Worm (Caenorhabditis elegans) whole organism, young adult: ENCODE measurements around the gene faah-5.
A peak's percentile ranks its signal among the peaks of the same experiment; 100 is the strongest.

Experiments used
- B0336.3 ChIP-seq: fragments of 200-800 bp; sonication (Bioruptor generic); IDR thresholded peaks from 2 replicates; pipeline ENCODE4 v1.3.6; 2022; ENCODE audit warnings: missing genetic modification characterization, missing compliant biosample characterization
- C06A6.2 ChIP-seq: fragments of 200-800 bp; sonication (Bioruptor generic); conservative IDR thresholded peaks from 2 replicates; pipeline ENCODE4 v1.3.6; 2022; ENCODE audit warnings: missing genetic modification characterization, missing compliant biosample characterization
- D2030.7 ChIP-seq: fragments of 200-800 bp; sonication (Bioruptor generic); IDR thresholded peaks from 2 replicates; pipeline ENCODE4 v1.3.6; 2022; ENCODE audit warnings: missing genetic modification reagents, missing genetic modification characterization, missing compliant biosample characterization
- F22D6.2 ChIP-seq: sonication (generic microtip); optimal IDR thresholded peaks from 2 replicates; lab custom pipeline; 2016; ENCODE audit warnings: mild to moderate bottlenecking, missing genetic modification characterization, missing compliant biosample characterization
- F37B4.10 ChIP-seq: fragments of 200-800 bp; sonication (Bioruptor generic); IDR thresholded peaks from 2 replicates; pipeline ENCODE4 v1.3.6; 2022; ENCODE audit warnings: missing genetic modification characterization, missing compliant biosample characterization
- F57A8.1 ChIP-seq: fragments of 200-800 bp; sonication (Bioruptor generic); optimal IDR thresholded peaks from 2 replicates; lab custom pipeline; 2018; ENCODE audit warnings: mild to moderate bottlenecking, missing genetic modification characterization, moderate library complexity, missing compliant biosample characterization
- T26A5.8 ChIP-seq: sonication (generic microtip); optimal IDR thresholded peaks from 2 replicates; lab custom pipeline; 2016; ENCODE audit warnings: missing genetic modification characterization, missing compliant biosample characterization
- Y56A3A.18 ChIP-seq: fragments of 200-800 bp; sonication (Bioruptor generic); IDR thresholded peaks from 2 replicates; pipeline ENCODE4 v1.3.6; 2022; ENCODE audit warnings: missing genetic modification reagents, missing genetic modification characterization, missing compliant biosample characterization
- Y95B8A.8 ChIP-seq: fragments of 200-800 bp; sonication (Bioruptor generic); IDR thresholded peaks from 2 replicates; pipeline ENCODE4 v1.3.6; 2022; ENCODE audit warnings: missing genetic modification reagents, missing genetic modification characterization, missing compliant biosample characterization
- ZK185.1 ChIP-seq: sonication (generic microtip); optimal IDR thresholded peaks from 2 replicates; lab custom pipeline; 2016; ENCODE audit warnings: mild to moderate bottlenecking, missing genetic modification characterization, missing compliant biosample characterization; ENCODE audit not compliant: poor library complexity, severe bottlenecking
- aptf-2 ChIP-seq: fragments of 200-800 bp; sonication (Bioruptor generic); conservative IDR thresholded peaks from 2 replicates; pipeline ENCODE4 v1.3.6; 2022; ENCODE audit warnings: missing genetic modification reagents, missing genetic modification characterization, missing compliant biosample characterization
- ccch-3 ChIP-seq: fragments of 200-800 bp; sonication (Bioruptor generic); optimal IDR thresholded peaks from 2 replicates; lab custom pipeline; 2018; ENCODE audit warnings: mild to moderate bottlenecking, missing genetic modification characterization, missing compliant biosample characterization
- dox-1 ChIP-seq: fragments of 200-800 bp; sonication (Bioruptor generic); IDR thresholded peaks from 2 replicates; pipeline ENCODE4 v1.3.6; 2022; ENCODE audit warnings: missing genetic modification reagents, missing genetic modification characterization, missing compliant biosample characterization
- efl-1 ChIP-seq: fragments of 150-350 bp; optimal IDR thresholded peaks from 2 replicates; lab custom pipeline; 2014; ENCODE audit warnings: missing biosample characterization, missing genetic modification reagents, missing genetic modification characterization
- egrh-3 ChIP-seq: fragments of 200-800 bp; sonication (Bioruptor generic); IDR thresholded peaks from 2 replicates; pipeline ENCODE4 v1.3.6; 2022; ENCODE audit warnings: missing genetic modification reagents, missing genetic modification characterization, missing compliant biosample characterization
- ets-4 ChIP-seq: fragments of 200-800 bp; sonication (Bioruptor generic); optimal IDR thresholded peaks from 2 replicates; lab custom pipeline; 2018; ENCODE audit warnings: mild to moderate bottlenecking, missing genetic modification characterization, missing compliant biosample characterization
- him-1 ChIP-seq: sonication (generic microtip); optimal IDR thresholded peaks from 2 replicates; lab custom pipeline; 2016; ENCODE audit warnings: missing genotype, missing genetic modification reagents, missing genetic modification characterization, missing compliant biosample characterization
- hlh-12 ChIP-seq: sonication (generic microtip); optimal IDR thresholded peaks from 2 replicates; lab custom pipeline; 2016; ENCODE audit warnings: missing genetic modification characterization, missing compliant biosample characterization
- hlh-26 ChIP-seq: fragments of 200-800 bp; sonication (Bioruptor generic); conservative IDR thresholded peaks from 2 replicates; pipeline ENCODE4 v1.3.6; 2022; ENCODE audit warnings: missing genetic modification reagents, missing genetic modification characterization, missing compliant biosample characterization
- hsf-1 ChIP-seq: fragments of 200-800 bp; sonication (Bioruptor generic); IDR thresholded peaks from 2 replicates; pipeline ENCODE4 v1.3.6; 2022; ENCODE audit warnings: missing genetic modification reagents, missing genetic modification characterization, missing compliant biosample characterization
- lag-1 ChIP-seq: fragments of 200-800 bp; sonication (Bioruptor generic); IDR thresholded peaks from 2 replicates; pipeline ENCODE4 v1.3.6; 2022; ENCODE audit warnings: missing genetic modification reagents, missing genetic modification characterization, missing compliant biosample characterization
- let-526 ChIP-seq: fragments of 200-800 bp; sonication (Bioruptor generic); IDR thresholded peaks from 2 replicates; pipeline ENCODE4 v1.3.6; 2022; ENCODE audit warnings: missing genetic modification reagents, missing genetic modification characterization, missing compliant biosample characterization
- lin-35 ChIP-seq, 3 experiments: fragments of 150-350 bp in 2 of 3; sonication (generic microtip) in 1 of 3; optimal IDR thresholded peaks; 2 replicates each; lab custom pipeline; 2014 to 2018; ENCODE audit warnings: missing biosample characterization in 3 of 3, missing genetic modification characterization in 3 of 3, missing genetic modification reagents in 3 of 3
- mel-28 ChIP-seq: sonication (generic microtip); optimal IDR thresholded peaks from 2 replicates; lab custom pipeline; 2016; ENCODE audit warnings: borderline replicate concordance, mild to moderate bottlenecking, missing genetic modification characterization, missing compliant biosample characterization
- mxl-1 ChIP-seq: sonication (generic microtip); optimal IDR thresholded peaks from 2 replicates; lab custom pipeline; 2016; ENCODE audit warnings: missing genetic modification characterization, missing compliant biosample characterization
- nfyb-1 ChIP-seq: fragments of 200-800 bp; sonication (Bioruptor generic); IDR thresholded peaks from 2 replicates; pipeline ENCODE4 v1.3.6; 2022; ENCODE audit warnings: missing genetic modification reagents, missing genetic modification characterization, missing compliant biosample characterization
- nhr-27 ChIP-seq: fragments of 200-800 bp; sonication (Bioruptor generic); optimal IDR thresholded peaks from 2 replicates; lab custom pipeline; 2018; ENCODE audit warnings: mild to moderate bottlenecking, missing genetic modification characterization, moderate library complexity, missing compliant biosample characterization
- nhr-80 ChIP-seq: sonication (generic microtip); optimal IDR thresholded peaks from 2 replicates; lab custom pipeline; 2016; ENCODE audit warnings: missing genetic modification characterization, missing compliant biosample characterization
- pha-4 ChIP-seq: fragments of 150-350 bp; sonication (generic microtip); optimal IDR thresholded peaks from 2 replicates; lab custom pipeline; 2014; ENCODE audit warnings: missing biosample characterization, missing genetic modification reagents, missing genetic modification characterization
- rpc-1 ChIP-seq, 2 experiments: fragments of 150-350 bp in 1 of 2; sonication (generic microtip) in 1 of 2; optimal IDR thresholded peaks; 2 replicates each; lab custom pipeline; 2014 to 2018; ENCODE audit warnings: missing biosample characterization in 1 of 2, missing genetic modification characterization in 1 of 2, missing genetic modification reagents in 1 of 2, missing genotype in 1 of 2
- sdz-38 ChIP-seq: sonication (generic microtip); optimal IDR thresholded peaks from 2 replicates; lab custom pipeline; 2016; ENCODE audit warnings: missing genotype, missing genetic modification characterization, missing compliant biosample characterization
- sea-2 ChIP-seq: fragments of 200-800 bp; sonication (Bioruptor generic); IDR thresholded peaks from 2 replicates; pipeline ENCODE4 v1.3.6; 2022; ENCODE audit warnings: missing genetic modification characterization, missing compliant biosample characterization
- snpc-1.3 ChIP-seq: sonication (generic microtip); optimal IDR thresholded peaks from 2 replicates; lab custom pipeline; 2017; ENCODE audit warnings: missing genetic modification characterization, mild to moderate bottlenecking, missing compliant biosample characterization, antibody characterized with exemption, moderate library complexity, missing genotype, missing genetic modification reagents; ENCODE audit not compliant: insufficient read depth
- snpc-4 ChIP-seq, 5 experiments: fragments of 150-350 bp in 1 of 5; sonication (generic microtip) in 4 of 5; optimal IDR thresholded peaks; 2 replicates each; lab custom pipeline; 2014 to 2018; ENCODE audit warnings: missing genetic modification characterization in 5 of 5, missing biosample characterization in 3 of 5, antibody characterized with exemption in 2 of 5, mild to moderate bottlenecking in 2 of 5, missing compliant biosample characterization in 2 of 5, missing genotype in 2 of 5, moderate library complexity in 2 of 5, missing genetic modification reagents in 1 of 5
- sptf-2 ChIP-seq: fragments of 200-800 bp; sonication (Bioruptor generic); optimal IDR thresholded peaks from 2 replicates; lab custom pipeline; 2018; ENCODE audit warnings: mild to moderate bottlenecking, missing genetic modification characterization, missing compliant biosample characterization
- tbp1 ChIP-seq: fragments of 200-800 bp; sonication (Bioruptor generic); optimal IDR thresholded peaks from 2 replicates; lab custom pipeline; 2018; ENCODE audit warnings: mild to moderate bottlenecking, missing genetic modification characterization, missing compliant biosample characterization
- tlf-1 ChIP-seq: fragments of 200-800 bp; sonication (Bioruptor generic); optimal IDR thresholded peaks from 2 replicates; lab custom pipeline; 2018; ENCODE audit warnings: mild to moderate bottlenecking, missing genetic modification characterization, missing compliant biosample characterization
- unc-130 ChIP-seq: sonication (generic microtip); optimal IDR thresholded peaks from 2 replicates; lab custom pipeline; 2016; ENCODE audit warnings: missing genetic modification reagents, missing genetic modification characterization, missing compliant biosample characterization
- unc-62 ChIP-seq: fragments of 150-350 bp; optimal IDR thresholded peaks from 2 replicates; lab custom pipeline; 2014; ENCODE audit warnings: missing biosample characterization, missing genetic modification reagents, missing genetic modification characterization
- zim-3 ChIP-seq: sonication (generic microtip); optimal IDR thresholded peaks from 2 replicates; lab custom pipeline; 2017; ENCODE audit warnings: mild to moderate bottlenecking, missing genetic modification characterization, moderate library complexity, missing compliant biosample characterization
- ztf-22 ChIP-seq: fragments of 200-800 bp; sonication (Bioruptor generic); optimal IDR thresholded peaks from 2 replicates; lab custom pipeline; 2018; ENCODE audit warnings: mild to moderate bottlenecking, missing genetic modification characterization, moderate library complexity, missing compliant biosample characterization
- ztf-3 ChIP-seq: fragments of 200-800 bp; sonication (Bioruptor generic); optimal IDR thresholded peaks from 2 replicates; lab custom pipeline; 2018; ENCODE audit warnings: mild to moderate bottlenecking, missing genetic modification characterization, missing compliant biosample characterization
- ztf-6 ChIP-seq: fragments of 200-800 bp; sonication (Bioruptor generic); IDR thresholded peaks from 2 replicates; pipeline ENCODE4 v1.3.6; 2022; ENCODE audit warnings: missing genetic modification reagents, missing genetic modification characterization, missing compliant biosample characterization

faah-5 gene

DNA sequence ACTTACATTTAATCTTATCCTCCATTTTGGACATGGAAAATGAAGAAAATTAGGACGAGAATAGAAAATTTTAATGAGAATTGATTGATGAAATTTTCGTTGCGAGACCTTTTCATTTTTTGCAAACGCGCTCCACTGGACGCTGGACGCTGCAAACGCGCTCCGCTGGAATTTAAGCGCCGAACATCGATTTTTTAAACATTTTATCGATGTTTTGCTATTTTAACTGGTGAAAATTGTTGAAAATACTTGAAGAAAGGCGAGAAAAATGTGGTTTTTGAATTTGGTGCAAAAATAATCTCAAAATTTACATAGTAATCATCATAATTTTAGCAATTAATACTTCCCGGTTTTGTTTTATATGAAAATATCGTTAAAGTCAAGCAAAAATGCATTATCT, 1.7 kb upstream of the faah-5 start, which contains the start of gene Y56A3A.41:
Gene Y56A3A.41, minus strand, starts transcription at position 101 of the 400 bp plus-strand sequence.
- TF ChIP-seq aptf-2 (GFP tag; lab: Robert Waterston, UW) (no peak), rpc-1 (optimal IDR thresholded peaks at IDR 0.05; lab: Kevin White, UChicago) (no peak), rpc-1 (tag; optimal IDR thresholded peaks at IDR 0.05; lab: Kevin White, UChicago) (no peak), tlf-1 (GFP tag; lab: Kevin White, UChicago) (no peak), Y56A3A.18 (GFP tag; lab: Robert Waterston, UW) (no peak), sdz-38 (no peak), lag-1 (no peak), nhr-80 (tag; lab: Kevin White, UChicago) (no peak), him-1 (no peak), tbp1 (no peak), dox-1 (GFP tag; lab: Robert Waterston, UW) (no peak), T26A5.8 (tag; lab: Kevin White, UChicago) (no peak), F22D6.2 (tag; lab: Kevin White, UChicago) (no peak), hlh-26 (GFP tag; lab: Robert Waterston, UW) (no peak), ccch-3 (GFP tag; lab: Kevin White, UChicago) (no peak), unc-130 (no peak), pha-4 (tag; lab: Kevin White, UChicago) (no peak), F37B4.10 (GFP tag; lab: Robert Waterston, UW) (no peak), nfyb-1 (no peak), efl-1 (GFP tag; lab: Kevin White, UChicago) (no peak)
- TF ChIP-seq, all 124 proteins: peak for 0

DNA sequence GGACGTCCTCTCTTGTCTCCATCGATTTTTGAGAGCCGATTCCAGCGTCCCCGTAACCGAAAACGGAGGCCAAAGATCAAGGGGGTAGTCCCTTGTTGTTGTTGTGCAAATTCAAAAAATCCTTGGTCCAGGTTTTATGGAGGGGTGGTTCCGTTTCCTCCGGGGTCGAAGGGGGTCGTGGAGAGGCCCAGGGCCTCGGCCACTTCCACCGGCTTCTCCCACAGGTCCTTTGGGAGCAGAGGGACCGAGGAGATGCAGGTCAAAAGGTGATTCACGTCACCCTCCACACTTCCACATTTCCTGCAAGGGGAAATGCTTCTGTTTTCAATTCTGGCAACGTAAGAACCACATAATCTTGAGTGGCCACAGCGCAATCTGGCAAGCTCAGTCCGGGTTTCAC, 7.5 kb downstream of the faah-5 start, which contains the start of gene fbxb-22:
Gene fbxb-22, minus strand, starts transcription at position 61 of the 400 bp plus-strand sequence.
- peak; percentile 68; the same call in 1 of the 2 replicates for TF ChIP-seq egrh-3 (GFP tag; lab: Robert Waterston, UW)

DNA sequence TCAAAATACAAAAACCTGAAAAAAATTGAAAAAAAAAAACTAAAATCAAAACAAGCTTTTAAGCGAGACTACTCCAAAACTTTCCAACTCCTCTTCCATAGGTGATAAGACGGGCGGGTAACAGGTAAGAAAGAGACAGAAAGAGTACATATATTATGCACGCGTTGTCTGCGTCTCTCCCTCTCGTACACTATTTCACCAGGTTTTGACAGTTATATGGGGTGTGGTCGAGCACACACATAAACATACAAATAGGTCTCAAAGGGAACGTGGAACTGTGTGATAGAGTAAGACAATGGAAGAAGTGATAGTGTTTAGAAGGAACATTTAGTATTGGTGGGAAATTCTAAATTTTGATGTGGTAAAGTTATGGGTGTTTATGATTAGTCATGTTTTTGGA, 9.7 kb downstream of the faah-5 start:
- TF ChIP-seq mxl-1 = no peak
- no peak for TF ChIP-seq F57A8.1 (GFP tag; lab: Kevin White, UChicago)
- no peak for TF ChIP-seq ztf-6
- no peak for TF ChIP-seq zim-3
- TF ChIP-seq hlh-12 = no peak
- no peak for TF ChIP-seq C06A6.2 (GFP tag; lab: Robert Waterston, UW)
- no peak for TF ChIP-seq ccch-3 (GFP tag; lab: Kevin White, UChicago)
- no peak for TF ChIP-seq snpc-1.3 (tag; lab: Kevin White, UChicago)
- no peak for TF ChIP-seq hlh-26 (GFP tag; lab: Robert Waterston, UW)
- TF ChIP-seq sptf-2 (GFP tag; lab: Kevin White, UChicago) = no peak
- no peak for TF ChIP-seq ztf-22
- peak; percentile 45 for TF ChIP-seq ets-4 (GFP tag; lab: Kevin White, UChicago)
- TF ChIP-seq sea-2 (GFP tag; lab: Robert Waterston, UW) = no peak
- no peak for TF ChIP-seq hsf-1 (GFP tag; lab: Robert Waterston, UW)
- TF ChIP-seq him-1 = no peak
- TF ChIP-seq D2030.7 (GFP tag; lab: Robert Waterston, UW) = no peak
- TF ChIP-seq lin-35 (GFP tag; optimal IDR thresholded peaks at IDR 0.05; lab: Kevin White, UChicago) = no peak
- no peak for TF ChIP-seq mel-28 (tag; lab: Kevin White, UChicago)
- TF ChIP-seq dox-1 (GFP tag; lab: Robert Waterston, UW) = no peak
- peak; percentile 86 for TF ChIP-seq nhr-80 (tag; lab: Kevin White, UChicago)
- TF ChIP-seq unc-62 (GFP tag; lab: Kevin White, UChicago) = peak; percentile 49
- no peak for TF ChIP-seq F37B4.10 (GFP tag; lab: Robert Waterston, UW)
- no peak for TF ChIP-seq Y56A3A.18 (GFP tag; lab: Robert Waterston, UW)
- no peak for TF ChIP-seq nhr-27 (tag; lab: Kevin White, UChicago)
- no peak for TF ChIP-seq snpc-4 (GFP tag; optimal IDR thresholded peaks at IDR 0.05; lab: Kevin White, UChicago)
- TF ChIP-seq snpc-4 (tag; optimal IDR thresholded peaks at IDR 0.05; lab: Kevin White, UChicago) = no peak
- TF ChIP-seq rpc-1 (optimal IDR thresholded peaks at IDR 0.05; lab: Kevin White, UChicago) = no peak
- TF ChIP-seq rpc-1 (tag; optimal IDR thresholded peaks at IDR 0.05; lab: Kevin White, UChicago) = no peak
- TF ChIP-seq Y95B8A.8 = no peak
- TF ChIP-seq nfyb-1 = no peak
- TF ChIP-seq ztf-3 (GFP tag; lab: Kevin White, UChicago) = no peak
- no peak for TF ChIP-seq F22D6.2 (tag; lab: Kevin White, UChicago)
- no peak for TF ChIP-seq ZK185.1
- no peak for TF ChIP-seq aptf-2 (GFP tag; lab: Robert Waterston, UW)
- TF ChIP-seq B0336.3 (GFP tag; lab: Robert Waterston, UW) = no peak
- TF ChIP-seq let-526 (GFP tag; lab: Robert Waterston, UW) = no peak
